Worm (Caenorhabditis elegans): Measurements from ENCODE around the gene sri-74.
"Not testable (repeated sequence)": the region's sequence is repeated elsewhere in the genome, so short reads cannot be mapped to it uniquely, and the experiment has no call there.

sri-74 gene

DNA sequence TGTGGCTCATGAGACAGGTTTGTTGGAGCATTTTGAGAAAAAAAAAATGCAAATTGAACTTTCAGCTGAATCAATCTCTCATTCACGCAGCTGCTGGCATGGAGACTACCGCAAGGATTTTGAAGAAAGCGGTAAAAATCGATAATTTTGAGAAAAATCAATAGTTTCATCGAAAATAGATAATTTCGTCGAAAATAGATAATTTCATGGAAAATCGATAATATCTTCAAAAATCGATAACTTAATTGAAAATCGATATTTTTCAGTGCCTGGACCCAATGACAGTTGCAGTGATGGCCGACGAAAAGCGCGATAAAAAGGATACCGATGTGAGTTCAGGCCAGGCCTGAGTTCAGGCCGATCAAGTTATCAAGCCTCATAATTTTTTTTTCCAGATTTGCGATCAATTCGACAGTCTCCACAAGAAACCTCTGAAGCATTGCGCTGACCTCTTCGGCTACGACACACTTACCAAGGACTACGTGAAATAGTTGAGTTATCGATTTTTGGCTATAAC is 40.0 kb upstream of the sri-74 start, which contains the start of gene D2062.4:
TSS of gene D2062.4 (plus strand) at position 467 of the 517 bp plus-strand sequence.
- TF ChIP-seq ztf-1 (GFP tag; conservative IDR thresholded peaks at IDR 0.05); C34F6.9 (tag; optimal IDR thresholded peaks at IDR 0.05); elt-3 (tag; optimal IDR thresholded peaks at IDR 0.05): not testable (repeated sequence)

- TF ChIP-seq nhr-129 (tag; optimal IDR thresholded peaks at IDR 0.05), result no peak
- no peak for TF ChIP-seq mdl-1 (tag; optimal IDR thresholded peaks at IDR 0.05)
- TF ChIP-seq ZK546.5 (tag; optimal IDR thresholded peaks at IDR 0.05), result no peak
- no peak for TF ChIP-seq lin-13 (GFP tag; optimal IDR thresholded peaks at IDR 0.05)
- TF ChIP-seq nhr-25 (tag; optimal IDR thresholded peaks at IDR 0.05), result no peak
- no peak for TF ChIP-seq snpc-4 (tag; optimal IDR thresholded peaks at IDR 0.05)
Observed at ce11 chrII:2622480-2622879, 39.5 kb upstream of the sri-74 start, which contains the start of gene D2062.5. TSS of gene D2062.5 (plus strand) at chrII:2622780.

ce11 chrII:2619148-2619547 is 36.2 kb upstream of the sri-74 start, which contains the start of gene msrp-6:
TSS of gene msrp-6 (plus strand) at chrII:2619448.
- TF ChIP-seq ama-1 (optimal IDR thresholded peaks at IDR 0.05); zag-1 (tag; optimal IDR thresholded peaks at IDR 0.05); ztf-11 (tag; optimal IDR thresholded peaks at IDR 0.05): not testable (repeated sequence)

DNA sequence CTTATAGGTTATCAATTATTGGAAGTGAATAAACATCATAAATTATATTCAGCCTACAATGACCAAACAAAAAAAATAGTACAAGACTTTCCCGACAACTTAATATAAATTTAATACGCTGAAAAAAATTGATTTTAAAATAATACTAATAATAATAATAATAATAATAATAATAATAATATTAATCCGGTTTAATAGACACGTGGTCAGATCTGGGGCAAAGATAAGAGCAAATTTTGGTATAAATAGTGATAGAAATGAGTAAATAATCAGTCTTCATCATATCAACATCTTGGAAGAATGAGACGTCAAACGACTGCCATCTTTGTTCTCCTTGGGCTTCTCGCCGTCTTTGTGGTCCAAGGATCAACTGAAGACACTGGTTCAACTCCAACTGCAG is 33.7 kb upstream of the sri-74 start, which contains the start of gene msrp-5:
TSS of gene msrp-5 (plus strand) at position 301 of the 400 bp plus-strand sequence.
- not testable (repeated sequence) for TF ChIP-seq ceh-16, C34F6.9, zag-1 (tag; optimal IDR thresholded peaks at IDR 0.05)

ce11 chrII:2612278-2612677 is 29.3 kb upstream of the sri-74 start, which contains the start of gene D2062.13:
TSS of gene D2062.13 (plus strand) at chrII:2612578.
- TF ChIP-seq nhr-6 (tag; optimal IDR thresholded peaks at IDR 0.05); Y55F3AM.14 (GFP tag; optimal IDR thresholded peaks at IDR 0.05); elt-1 (tag; optimal IDR thresholded peaks at IDR 0.05): not testable (repeated sequence)

- TF ChIP-seq mdl-1 (tag; optimal IDR thresholded peaks at IDR 0.05) (no peak), nhr-23 (tag; optimal IDR thresholded peaks at IDR 0.05) (no peak), mbf-1 (tag; optimal IDR thresholded peaks at IDR 0.05) (no peak), ceh-82 (tag; optimal IDR thresholded peaks at IDR 0.05) (no peak), snpc-4 (tag; optimal IDR thresholded peaks at IDR 0.05) (no peak)
Observed at ce11 chrII:2611009-2611408, 28.1 kb upstream of the sri-74 start.

ce11 chrII:2610202-2610912 is 27.4 kb upstream of the sri-74 start, which contains the start of gene sri-38:
TSS of gene sri-38 (plus strand) at chrII:2610862.
- TF ChIP-seq aly-2 (tag; optimal IDR thresholded peaks at IDR 0.05) (no peak), ceh-16 (tag; optimal IDR thresholded peaks at IDR 0.05) (no peak), fos-1 (tag; optimal IDR thresholded peaks at IDR 0.05) (peak; percentile 95), ZK546.5 (tag; optimal IDR thresholded peaks at IDR 0.05) (no peak), sem-4 (tag; optimal IDR thresholded peaks at IDR 0.05) (no peak), ztf-4 (tag; optimal IDR thresholded peaks at IDR 0.05) (no peak), nhr-77 (tag; optimal IDR thresholded peaks at IDR 0.05) (no peak), snpc-4 (tag; optimal IDR thresholded peaks at IDR 0.05) (no peak), gmeb-1 (tag; optimal IDR thresholded peaks at IDR 0.05) (no peak), crh-2 (tag; optimal IDR thresholded peaks at IDR 0.05) (peak; percentile 49)

- no peak for TF ChIP-seq unc-39 (tag; optimal IDR thresholded peaks at IDR 0.05)
- TF ChIP-seq F13H6.1 (tag; optimal IDR thresholded peaks at IDR 0.05), result no peak
- no peak for TF ChIP-seq ama-1 (optimal IDR thresholded peaks at IDR 0.05)
- no peak for TF ChIP-seq alr-1 (tag; optimal IDR thresholded peaks at IDR 0.05)
- TF ChIP-seq nhr-129 (tag; optimal IDR thresholded peaks at IDR 0.05), result no peak
- no peak for TF ChIP-seq nhr-21 (tag; optimal IDR thresholded peaks at IDR 0.05)
- TF ChIP-seq ceh-82 (tag; optimal IDR thresholded peaks at IDR 0.05), result no peak
- no peak for TF ChIP-seq lsy-2 (tag; optimal IDR thresholded peaks at IDR 0.05)
- TF ChIP-seq sma-9 (GFP tag; optimal IDR thresholded peaks at IDR 0.05), result no peak
- TF ChIP-seq sma-9 (tag; optimal IDR thresholded peaks at IDR 0.05), result no peak
- TF ChIP-seq ztf-1 (GFP tag; conservative IDR thresholded peaks at IDR 0.05), result no peak
- no peak for TF ChIP-seq unc-62 (GFP tag; optimal IDR thresholded peaks at IDR 0.05)
- no peak for TF ChIP-seq elt-1 (tag; optimal IDR thresholded peaks at IDR 0.05)
- no peak for TF ChIP-seq unc-55 (GFP tag; optimal IDR thresholded peaks at IDR 0.05)
- no peak for TF ChIP-seq sma-3 (GFP tag; optimal IDR thresholded peaks at IDR 0.05)
- TF ChIP-seq skn-1 (tag; optimal IDR thresholded peaks at IDR 0.05), result no peak
Observed at ce11 chrII:2605319-2605718, 22.4 kb upstream of the sri-74 start, which contains the start of gene sri-77. TSS of gene sri-77 (minus strand) at chrII:2605419.

All from whole organism, L2 larva.